Worm (Caenorhabditis elegans) whole organism, L4 larva: ENCODE measurements around the gene dif-1.

Source experiments
- D1046.2 ChIP-seq: fragments of 200-800 bp; sonication (Bioruptor generic); IDR thresholded peaks from 2 replicates; pipeline ENCODE4 v1.3.6; 2022; ENCODE audit warnings: missing genetic modification characterization, missing compliant biosample characterization
- F49E8.2 ChIP-seq: sonication (generic microtip); optimal IDR thresholded peaks from 2 replicates; lab custom pipeline; 2016; ENCODE audit warnings: missing compliant biosample characterization, mild to moderate bottlenecking, missing genetic modification characterization, borderline replicate concordance
- Y105C5A.15 ChIP-seq: fragments of 200-800 bp; sonication (Bioruptor generic); IDR thresholded peaks from 2 replicates; pipeline ENCODE4 v1.3.6; 2022; ENCODE audit warnings: missing genetic modification characterization, missing compliant biosample characterization
- Y5F2A.4 ChIP-seq: fragments of 200-800 bp; sonication (Bioruptor generic); optimal IDR thresholded peaks from 2 replicates; lab custom pipeline; 2018; ENCODE audit warnings: mild to moderate bottlenecking, missing genetic modification characterization, missing compliant biosample characterization
- Y75B8A.6 ChIP-seq: fragments of 200-800 bp; sonication (Bioruptor generic); IDR thresholded peaks from 2 replicates; pipeline ENCODE4 v1.3.6; 2022; ENCODE audit warnings: missing genetic modification reagents, missing genetic modification characterization, missing compliant biosample characterization
- ZK337.2 ChIP-seq: fragments of 200-800 bp; sonication (Bioruptor generic); IDR thresholded peaks from 2 replicates; pipeline ENCODE4 v1.3.6; 2022; ENCODE audit warnings: missing genetic modification reagents, missing genetic modification characterization, missing compliant biosample characterization
- ZK546.5 ChIP-seq, 2 experiments: sonication (generic microtip); optimal IDR thresholded peaks; 2 replicates each; lab custom pipeline; 2017; ENCODE audit warnings: missing biosample characterization in 2 of 2, missing genetic modification characterization in 2 of 2
- aha-1 ChIP-seq: fragments of 150-350 bp; peaks from one replicate; lab custom pipeline; 2014; ENCODE audit warnings: missing biosample characterization, missing genetic modification characterization
- aly-2 ChIP-seq: sonication (generic microtip); optimal IDR thresholded peaks from 2 replicates; lab custom pipeline; 2018; ENCODE audit warnings: missing biosample characterization, missing genetic modification characterization
- ama-1 ChIP-seq: fragments of 150-350 bp; optimal IDR thresholded peaks from 2 replicates; lab custom pipeline; 2014; ENCODE audit warnings: inconsistent platforms, mixed read lengths
- attf-4 ChIP-seq: sonication (generic microtip); optimal IDR thresholded peaks from 3 replicates; lab custom pipeline; 2017; ENCODE audit warnings: missing biosample characterization, missing genetic modification characterization
- ceh-32 ChIP-seq: sonication (generic microtip); optimal IDR thresholded peaks from 2 replicates; lab custom pipeline; 2016; ENCODE audit warnings: mild to moderate bottlenecking, missing genetic modification characterization, missing compliant biosample characterization; ENCODE audit not compliant: poor library complexity
- ceh-44 ChIP-seq: fragments of 200-800 bp; sonication (Bioruptor generic); IDR thresholded peaks from 2 replicates; pipeline ENCODE4 v1.3.6; 2022; ENCODE audit warnings: missing genetic modification reagents, missing genetic modification characterization, missing compliant biosample characterization
- ceh-62 ChIP-seq: sonication (generic microtip); optimal IDR thresholded peaks from 2 replicates; lab custom pipeline; 2017; ENCODE audit warnings: missing biosample characterization, missing genetic modification characterization
- ceh-82 ChIP-seq: sonication (generic microtip); optimal IDR thresholded peaks from 2 replicates; lab custom pipeline; 2017; ENCODE audit warnings: missing biosample characterization, missing genetic modification characterization
- ces-1 ChIP-seq: fragments of 150-350 bp; sonication (generic microtip); optimal IDR thresholded peaks from 4 replicates; lab custom pipeline; 2014; ENCODE audit warnings: missing biosample characterization, missing genetic modification reagents, missing genetic modification characterization
- cey-2 ChIP-seq: sonication (generic microtip); optimal IDR thresholded peaks from 3 replicates; lab custom pipeline; 2017; ENCODE audit warnings: missing genetic modification characterization, mild to moderate bottlenecking, missing compliant biosample characterization, antibody characterized with exemption, borderline replicate concordance; ENCODE audit not compliant: insufficient read depth
- ctbp-1 ChIP-seq: fragments of 200-800 bp; sonication (Bioruptor generic); IDR thresholded peaks from 2 replicates; pipeline ENCODE4 v1.3.6; 2022; ENCODE audit warnings: missing genetic modification reagents, missing genetic modification characterization, missing compliant biosample characterization
- daf-8 ChIP-seq: fragments of 200-800 bp; sonication (Bioruptor generic); IDR thresholded peaks from 2 replicates; pipeline ENCODE4 v1.3.6; 2022; ENCODE audit warnings: missing genetic modification characterization, missing compliant biosample characterization
- dpl-1 ChIP-seq: fragments of 150-350 bp; optimal IDR thresholded peaks from 2 replicates; lab custom pipeline; 2014; ENCODE audit warnings: missing biosample characterization, missing genetic modification reagents, missing genetic modification characterization
- duxl-1 ChIP-seq: sonication (generic microtip); optimal IDR thresholded peaks from 2 replicates; lab custom pipeline; 2016; ENCODE audit warnings: mild to moderate bottlenecking, missing genetic modification characterization, moderate library complexity, missing compliant biosample characterization; ENCODE audit not compliant: poor library complexity
- egl-27 ChIP-seq: sonication (generic microtip); optimal IDR thresholded peaks from 3 replicates; lab custom pipeline; 2017; ENCODE audit warnings: missing biosample characterization, missing genetic modification reagents, missing genetic modification characterization
- egl-43 ChIP-seq: fragments of 200-800 bp; sonication (Bioruptor generic); IDR thresholded peaks from 2 replicates; pipeline ENCODE4 v1.3.6; 2022; ENCODE audit warnings: missing genetic modification reagents, missing genetic modification characterization, missing compliant biosample characterization
- fos-1 ChIP-seq: fragments of 150-350 bp; optimal IDR thresholded peaks from 2 replicates; lab custom pipeline; 2014; ENCODE audit warnings: missing biosample characterization, missing genetic modification characterization
- gei-8 ChIP-seq: fragments of 200-800 bp; sonication (Bioruptor generic); optimal IDR thresholded peaks from 2 replicates; lab custom pipeline; 2018; ENCODE audit warnings: mild to moderate bottlenecking, missing genetic modification characterization, missing compliant biosample characterization
- hlh-30 ChIP-seq: sonication (generic microtip); optimal IDR thresholded peaks from 2 replicates; lab custom pipeline; 2017; ENCODE audit warnings: antibody characterized with exemption, mild to moderate bottlenecking, missing genetic modification characterization, missing compliant biosample characterization; ENCODE audit not compliant: insufficient read depth
- lin-1 ChIP-seq: fragments of 200-800 bp; sonication (Bioruptor generic); IDR thresholded peaks from 2 replicates; pipeline ENCODE4 v1.3.6; 2022; ENCODE audit warnings: missing genetic modification reagents, missing genetic modification characterization, missing compliant biosample characterization
- lin-13 ChIP-seq: fragments of 150-350 bp; optimal IDR thresholded peaks from 2 replicates; lab custom pipeline; 2014; ENCODE audit warnings: missing biosample characterization, missing genetic modification reagents, missing genetic modification characterization
- lin-15B ChIP-seq: fragments of 150-350 bp; sonication (generic microtip); optimal IDR thresholded peaks from 3 replicates; lab custom pipeline; 2014; ENCODE audit warnings: missing biosample characterization, missing genetic modification characterization
- lir-3 ChIP-seq: sonication (generic microtip); optimal IDR thresholded peaks from 2 replicates; lab custom pipeline; 2016; ENCODE audit warnings: mild to moderate bottlenecking, missing genetic modification characterization, missing compliant biosample characterization
- lsy-2 ChIP-seq, 2 experiments: fragments of 150-350 bp in 1 of 2; sonication (generic microtip) in 1 of 2; optimal IDR thresholded peaks; 2 replicates each; lab custom pipeline; 2014 to 2017; ENCODE audit warnings: missing biosample characterization in 2 of 2, missing genetic modification characterization in 2 of 2
- madf-9 ChIP-seq: fragments of 200-800 bp; sonication (Bioruptor generic); conservative IDR thresholded peaks from 2 replicates; pipeline ENCODE4 v1.3.6; 2022; ENCODE audit warnings: missing genetic modification reagents, missing genetic modification characterization, missing compliant biosample characterization
- mxl-3 ChIP-seq: fragments of 200-800 bp; sonication (Bioruptor generic); optimal IDR thresholded peaks from 2 replicates; lab custom pipeline; 2018; ENCODE audit warnings: mild to moderate bottlenecking, missing genetic modification characterization, missing compliant biosample characterization
- nhr-102 ChIP-seq: sonication (generic microtip); optimal IDR thresholded peaks from 2 replicates; lab custom pipeline; 2016; ENCODE audit warnings: mild to moderate bottlenecking, missing genetic modification characterization, moderate library complexity, missing compliant biosample characterization
- nhr-11 ChIP-seq: fragments of 150-350 bp; optimal IDR thresholded peaks from 2 replicates; lab custom pipeline; 2014; ENCODE audit warnings: missing biosample characterization, missing genetic modification characterization
- nhr-111 ChIP-seq: fragments of 200-800 bp; sonication (Bioruptor generic); optimal IDR thresholded peaks from 2 replicates; lab custom pipeline; 2018; ENCODE audit warnings: mild to moderate bottlenecking, missing genetic modification characterization, missing compliant biosample characterization
- nhr-28 ChIP-seq: fragments of 150-350 bp; optimal IDR thresholded peaks from 2 replicates; lab custom pipeline; 2014; ENCODE audit warnings: missing biosample characterization, missing genetic modification characterization
- nhr-42 ChIP-seq: fragments of 200-800 bp; sonication (Bioruptor generic); IDR thresholded peaks from 2 replicates; pipeline ENCODE4 v1.3.6; 2022; ENCODE audit warnings: missing genetic modification characterization, missing compliant biosample characterization
- nhr-48 ChIP-seq: sonication (generic microtip); optimal IDR thresholded peaks from 2 replicates; lab custom pipeline; 2016; ENCODE audit warnings: mild to moderate bottlenecking, missing genetic modification characterization, missing compliant biosample characterization
- nhr-6 ChIP-seq: fragments of 150-350 bp; optimal IDR thresholded peaks from 2 replicates; lab custom pipeline; 2014; ENCODE audit warnings: missing biosample characterization, missing genetic modification characterization
- pqm-1 ChIP-seq: sonication (generic microtip); optimal IDR thresholded peaks from 2 replicates; lab custom pipeline; 2017; ENCODE audit warnings: missing biosample characterization, missing genetic modification characterization
- saeg-2 ChIP-seq: fragments of 200-800 bp; sonication (Bioruptor generic); IDR thresholded peaks from 2 replicates; pipeline ENCODE4 v1.3.6; 2022; ENCODE audit warnings: missing genetic modification reagents, missing genetic modification characterization, missing compliant biosample characterization
- sdz-12 ChIP-seq: fragments of 200-800 bp; sonication (Bioruptor generic); optimal IDR thresholded peaks from 2 replicates; lab custom pipeline; 2018; ENCODE audit warnings: mild to moderate bottlenecking, missing genetic modification characterization, missing compliant biosample characterization
- set-16 ChIP-seq: fragments of 200-800 bp; sonication (Bioruptor generic); IDR thresholded peaks from 2 replicates; pipeline ENCODE4 v1.3.6; 2022; ENCODE audit warnings: missing genetic modification reagents, missing genetic modification characterization, missing compliant biosample characterization
- skn-1 ChIP-seq: fragments of 150-350 bp; optimal IDR thresholded peaks from 2 replicates; lab custom pipeline; 2014; ENCODE audit warnings: missing biosample characterization, missing genetic modification characterization
- spr-1 ChIP-seq: sonication (generic microtip); optimal IDR thresholded peaks from 2 replicates; lab custom pipeline; 2016; ENCODE audit warnings: mild to moderate bottlenecking, missing genetic modification characterization, missing compliant biosample characterization
- zag-1 ChIP-seq: fragments of 150-350 bp; optimal IDR thresholded peaks from 2 replicates; lab custom pipeline; 2014; ENCODE audit warnings: missing biosample characterization, missing genetic modification characterization
- zfp-2 ChIP-seq: sonication (generic microtip); optimal IDR thresholded peaks from 2 replicates; lab custom pipeline; 2016; ENCODE audit warnings: mild to moderate bottlenecking, missing genetic modification characterization, missing compliant biosample characterization
- zfp-3 ChIP-seq: fragments of 200-800 bp; sonication (Bioruptor generic); conservative IDR thresholded peaks from 2 replicates; pipeline ENCODE4 v1.3.6; 2022; ENCODE audit warnings: missing genetic modification reagents, missing genetic modification characterization, missing compliant biosample characterization
- zip-11 ChIP-seq: fragments of 200-800 bp; sonication (Bioruptor generic); IDR thresholded peaks from 2 replicates; pipeline ENCODE4 v1.3.6; 2022; ENCODE audit warnings: missing genetic modification characterization, missing compliant biosample characterization
- ztf-11 ChIP-seq: fragments of 150-350 bp; optimal IDR thresholded peaks from 2 replicates; lab custom pipeline; 2014; ENCODE audit warnings: missing biosample characterization, missing genetic modification characterization
- ztf-7 ChIP-seq: fragments of 150-350 bp; optimal IDR thresholded peaks from 2 replicates; lab custom pipeline; 2014; ENCODE audit warnings: missing biosample characterization, missing genetic modification characterization

The dif-1 gene

ce11 chrIV:7580062-7580614, 27.3 kb upstream of the dif-1 start, which contains the start of the genes cec-5 and nol-10 (continued):
- TF ChIP-seq aly-2 = no peak
- no peak for TF ChIP-seq egl-27 (tag; lab: Kevin White, UChicago)
- no peak for TF ChIP-seq ceh-44 (GFP tag; lab: Robert Waterston, UW)
- TF ChIP-seq Y5F2A.4 (GFP tag; lab: Kevin White, UChicago) = no peak
- TF ChIP-seq ces-1 = peak; percentile 59
- TF ChIP-seq nhr-42 (GFP tag; lab: Robert Waterston, UW) = no peak
- peak; percentile 47 for TF ChIP-seq F49E8.2
- TF ChIP-seq dpl-1 = peak; percentile 79
- TF ChIP-seq duxl-1 (tag; lab: Kevin White, UChicago) = peak; percentile 62
- TF ChIP-seq ceh-62 (tag; lab: Kevin White, UChicago) = no peak
- TF ChIP-seq ceh-32 (tag; lab: Kevin White, UChicago) = no peak
- TF ChIP-seq nhr-102 (tag; lab: Kevin White, UChicago) = no peak
- TF ChIP-seq ZK337.2 = no peak
- TF ChIP-seq ztf-11 = no peak
- no peak for TF ChIP-seq mxl-3 (GFP tag; lab: Kevin White, UChicago)
- no peak for TF ChIP-seq set-16 (GFP tag; lab: Robert Waterston, UW)
- TF ChIP-seq lin-1 (GFP tag; lab: Robert Waterston, UW) = no peak
- no peak for TF ChIP-seq cey-2 (tag; lab: Kevin White, UChicago)
- TF ChIP-seq aha-1 (tag; lab: Kevin White, UChicago) = peak; percentile 98
- no peak for TF ChIP-seq attf-4 (tag; lab: Kevin White, UChicago)
- peak; percentile 55 for TF ChIP-seq nhr-28
- peak; percentile 12 for TF ChIP-seq nhr-11 (tag; lab: Kevin White, UChicago)
- TF ChIP-seq zip-11 (GFP tag; lab: Robert Waterston, UW) = no peak
- no peak for TF ChIP-seq lin-15B
- peak; percentile 84 for TF ChIP-seq hlh-30 (tag; lab: Kevin White, UChicago)
- no peak for TF ChIP-seq gei-8
- TF ChIP-seq lin-13 (GFP tag; lab: Kevin White, UChicago) = peak; percentile 91
- TF ChIP-seq ztf-7 = peak; percentile 48
- TF ChIP-seq daf-8 = no peak
- 0 out of 2 replicates have a peak, but pooled peaks have one; percentile 39 for TF ChIP-seq ctbp-1 (GFP tag; lab: Robert Waterston, UW)
- TF ChIP-seq ZK546.5 (tag; optimal IDR thresholded peaks at IDR 0.05; lab: Kevin White, UChicago) = no peak
- no peak for TF ChIP-seq ama-1
- peak; percentile 26 for TF ChIP-seq nhr-48 (tag; lab: Kevin White, UChicago)
- TF ChIP-seq zag-1 = no peak
- TF ChIP-seq Y105C5A.15 = no peak
- TF ChIP-seq madf-9 (GFP tag; lab: Robert Waterston, UW) = no peak
- no peak for TF ChIP-seq sdz-12 (GFP tag; lab: Kevin White, UChicago)
- TF ChIP-seq nhr-111 (GFP tag; lab: Kevin White, UChicago) = no peak
- no peak for TF ChIP-seq lir-3
- TF ChIP-seq egl-43 (GFP tag; lab: Robert Waterston, UW) = 0 out of 2 replicates have a peak, but pooled peaks have one; percentile 11
- no peak for TF ChIP-seq saeg-2 (GFP tag; lab: Robert Waterston, UW)
- TF ChIP-seq zfp-2 (tag; lab: Kevin White, UChicago) = no peak
- TF ChIP-seq Y75B8A.6 = no peak
- TF ChIP-seq nhr-6 = peak; percentile 51
- TF ChIP-seq D1046.2 = no peak
- TF ChIP-seq spr-1 (tag; lab: Kevin White, UChicago) = no peak
- no peak for TF ChIP-seq zfp-3 (GFP tag; lab: Robert Waterston, UW)
- no peak for TF ChIP-seq skn-1
- no peak for TF ChIP-seq fos-1 (tag; lab: Kevin White, UChicago)
- no peak for TF ChIP-seq pqm-1 (tag; lab: Kevin White, UChicago)
- peak; percentile 57 to 91 for TF ChIP-seq lsy-2 (tag; optimal IDR thresholded peaks at IDR 0.05; lab: Kevin White, UChicago)
- TF ChIP-seq ceh-82 (tag; lab: Kevin White, UChicago) = no peak
